Worm (Caenorhabditis elegans) whole organism, L4 larva: ENCODE data around the gene C16D9.1.

ENCODE experiments used
- F37D6.2 ChIP-seq: sonication (generic microtip); optimal IDR thresholded peaks from 2 replicates; lab custom pipeline; 2016; ENCODE audit warnings: mild to moderate bottlenecking, missing genetic modification characterization, missing compliant biosample characterization
- F44E2.7 ChIP-seq: fragments of 200-800 bp; sonication (Bioruptor generic); IDR thresholded peaks from 2 replicates; pipeline ENCODE4 v2.1.2; 2022; ENCODE audit warnings: missing genetic modification characterization, missing compliant biosample characterization
- T20F7.1 ChIP-seq: fragments of 200-800 bp; sonication (Bioruptor generic); optimal IDR thresholded peaks from 2 replicates; lab custom pipeline; 2018; ENCODE audit warnings: mild to moderate bottlenecking, missing genetic modification characterization, missing compliant biosample characterization
- Y48G9A.11 ChIP-seq: fragments of 200-800 bp; sonication (Bioruptor generic); IDR thresholded peaks from 2 replicates; pipeline ENCODE4 v1.3.6; 2022; ENCODE audit warnings: missing genetic modification reagents, missing genetic modification characterization, missing compliant biosample characterization
- ZK337.2 ChIP-seq: fragments of 200-800 bp; sonication (Bioruptor generic); IDR thresholded peaks from 2 replicates; pipeline ENCODE4 v1.3.6; 2022; ENCODE audit warnings: missing genetic modification reagents, missing genetic modification characterization, missing compliant biosample characterization
- aha-1 ChIP-seq: fragments of 150-350 bp; peaks from one replicate; lab custom pipeline; 2014; ENCODE audit warnings: missing biosample characterization, missing genetic modification characterization
- aly-2 ChIP-seq: sonication (generic microtip); optimal IDR thresholded peaks from 2 replicates; lab custom pipeline; 2018; ENCODE audit warnings: missing biosample characterization, missing genetic modification characterization
- ama-1 ChIP-seq: fragments of 150-350 bp; optimal IDR thresholded peaks from 2 replicates; lab custom pipeline; 2014; ENCODE audit warnings: inconsistent platforms, mixed read lengths
- attf-4 ChIP-seq: sonication (generic microtip); optimal IDR thresholded peaks from 3 replicates; lab custom pipeline; 2017; ENCODE audit warnings: missing biosample characterization, missing genetic modification characterization
- ceh-44 ChIP-seq: fragments of 200-800 bp; sonication (Bioruptor generic); IDR thresholded peaks from 2 replicates; pipeline ENCODE4 v1.3.6; 2022; ENCODE audit warnings: missing genetic modification reagents, missing genetic modification characterization, missing compliant biosample characterization
- daf-16 ChIP-seq, 3 experiments: sonication (generic microtip); optimal IDR thresholded peaks; 2 replicates each; lab custom pipeline; 2016 to 2017; ENCODE audit warnings: missing genetic modification characterization in 3 of 3, missing genetic modification reagents in 3 of 3, mild to moderate bottlenecking in 2 of 3, missing compliant biosample characterization in 2 of 3, missing biosample characterization in 1 of 3, moderate library complexity in 1 of 3
- daf-19 ChIP-seq: fragments of 200-800 bp; sonication (Bioruptor generic); conservative IDR thresholded peaks from 2 replicates; pipeline ENCODE4 v1.3.6; 2022; ENCODE audit warnings: missing genetic modification characterization, missing compliant biosample characterization
- dmd-6 ChIP-seq: fragments of 200-800 bp; sonication (Bioruptor generic); IDR thresholded peaks from 2 replicates; pipeline ENCODE4 v1.3.6; 2022; ENCODE audit warnings: missing genetic modification reagents, missing genetic modification characterization, missing compliant biosample characterization
- dpl-1 ChIP-seq: fragments of 150-350 bp; optimal IDR thresholded peaks from 2 replicates; lab custom pipeline; 2014; ENCODE audit warnings: missing biosample characterization, missing genetic modification reagents, missing genetic modification characterization
- duxl-1 ChIP-seq: sonication (generic microtip); optimal IDR thresholded peaks from 2 replicates; lab custom pipeline; 2016; ENCODE audit warnings: mild to moderate bottlenecking, missing genetic modification characterization, moderate library complexity, missing compliant biosample characterization; ENCODE audit not compliant: poor library complexity
- dve-1 ChIP-seq: sonication (generic microtip); optimal IDR thresholded peaks from 2 replicates; lab custom pipeline; 2017; ENCODE audit warnings: antibody characterized with exemption, mild to moderate bottlenecking, missing genetic modification characterization, missing compliant biosample characterization; ENCODE audit not compliant: insufficient read depth
- egl-43 ChIP-seq: fragments of 200-800 bp; sonication (Bioruptor generic); IDR thresholded peaks from 2 replicates; pipeline ENCODE4 v1.3.6; 2022; ENCODE audit warnings: missing genetic modification reagents, missing genetic modification characterization, missing compliant biosample characterization
- hif-1 ChIP-seq, 2 experiments: sonication (generic microtip); optimal IDR thresholded peaks; 2 replicates each; lab custom pipeline; 2016 to 2017; ENCODE audit warnings: missing compliant biosample characterization in 2 of 2, missing genetic modification characterization in 2 of 2, missing genetic modification reagents in 2 of 2, missing genotype in 2 of 2, mild to moderate bottlenecking in 1 of 2
- hlh-30 ChIP-seq: sonication (generic microtip); optimal IDR thresholded peaks from 2 replicates; lab custom pipeline; 2017; ENCODE audit warnings: antibody characterized with exemption, mild to moderate bottlenecking, missing genetic modification characterization, missing compliant biosample characterization; ENCODE audit not compliant: insufficient read depth
- lin-13 ChIP-seq: fragments of 150-350 bp; optimal IDR thresholded peaks from 2 replicates; lab custom pipeline; 2014; ENCODE audit warnings: missing biosample characterization, missing genetic modification reagents, missing genetic modification characterization
- lin-15B ChIP-seq: fragments of 150-350 bp; sonication (generic microtip); optimal IDR thresholded peaks from 3 replicates; lab custom pipeline; 2014; ENCODE audit warnings: missing biosample characterization, missing genetic modification characterization
- lsy-2 ChIP-seq, 2 experiments: fragments of 150-350 bp in 1 of 2; sonication (generic microtip) in 1 of 2; optimal IDR thresholded peaks; 2 replicates each; lab custom pipeline; 2014 to 2017; ENCODE audit warnings: missing biosample characterization in 2 of 2, missing genetic modification characterization in 2 of 2
- mdl-1 ChIP-seq, 2 experiments: fragments of 150-350 bp in 1 of 2; sonication (generic microtip) in 1 of 2; optimal IDR thresholded peaks; 2 replicates each; lab custom pipeline; 2014 to 2017; ENCODE audit warnings: missing biosample characterization in 2 of 2, missing genetic modification characterization in 2 of 2
- mep-1 ChIP-seq: fragments of 150-350 bp; sonication (generic microtip); optimal IDR thresholded peaks from 3 replicates; lab custom pipeline; 2014; ENCODE audit warnings: missing biosample characterization, missing genetic modification characterization
- mes-2 ChIP-seq: sonication (generic microtip); optimal IDR thresholded peaks from 2 replicates; lab custom pipeline; 2016; ENCODE audit warnings: missing genotype, mild to moderate bottlenecking, missing genetic modification characterization, missing compliant biosample characterization; ENCODE audit not compliant: poor library complexity, severe bottlenecking
- nhr-10 ChIP-seq: fragments of 150-350 bp; optimal IDR thresholded peaks from 2 replicates; lab custom pipeline; 2014; ENCODE audit warnings: missing biosample characterization, missing genetic modification characterization
- nhr-102 ChIP-seq: sonication (generic microtip); optimal IDR thresholded peaks from 2 replicates; lab custom pipeline; 2016; ENCODE audit warnings: mild to moderate bottlenecking, missing genetic modification characterization, moderate library complexity, missing compliant biosample characterization
- nhr-111 ChIP-seq: fragments of 200-800 bp; sonication (Bioruptor generic); optimal IDR thresholded peaks from 2 replicates; lab custom pipeline; 2018; ENCODE audit warnings: mild to moderate bottlenecking, missing genetic modification characterization, missing compliant biosample characterization
- nhr-28 ChIP-seq: fragments of 150-350 bp; optimal IDR thresholded peaks from 2 replicates; lab custom pipeline; 2014; ENCODE audit warnings: missing biosample characterization, missing genetic modification characterization
- nhr-48 ChIP-seq: sonication (generic microtip); optimal IDR thresholded peaks from 2 replicates; lab custom pipeline; 2016; ENCODE audit warnings: mild to moderate bottlenecking, missing genetic modification characterization, missing compliant biosample characterization
- nhr-77 ChIP-seq: fragments of 150-350 bp; optimal IDR thresholded peaks from 2 replicates; lab custom pipeline; 2014; ENCODE audit warnings: missing biosample characterization, missing genetic modification characterization
- pha-4 ChIP-seq, 2 experiments: fragments of 150-350 bp in 1 of 2; fragments of 200-800 bp in 1 of 2; sonication (Bioruptor generic) in 1 of 2; IDR thresholded peaks in 1 of 2; optimal IDR thresholded peaks in 1 of 2; 2 replicates each; pipeline versions ENCODE4 v1.3.6 to Lab custom; 2014 to 2022; ENCODE audit warnings: missing genetic modification characterization in 2 of 2, missing genetic modification reagents in 2 of 2, missing biosample characterization in 1 of 2, missing compliant biosample characterization in 1 of 2
- php-3 ChIP-seq: fragments of 200-800 bp; sonication (Bioruptor generic); IDR thresholded peaks from 2 replicates; pipeline ENCODE4 v1.3.6; 2022; ENCODE audit warnings: missing genetic modification reagents, missing genetic modification characterization, missing compliant biosample characterization
- rbr-2 ChIP-seq: sonication (generic microtip); optimal IDR thresholded peaks from 2 replicates; lab custom pipeline; 2016; ENCODE audit warnings: missing genotype, missing genetic modification characterization, missing compliant biosample characterization
- saeg-2 ChIP-seq: fragments of 200-800 bp; sonication (Bioruptor generic); IDR thresholded peaks from 2 replicates; pipeline ENCODE4 v1.3.6; 2022; ENCODE audit warnings: missing genetic modification reagents, missing genetic modification characterization, missing compliant biosample characterization
- sdz-12 ChIP-seq: fragments of 200-800 bp; sonication (Bioruptor generic); optimal IDR thresholded peaks from 2 replicates; lab custom pipeline; 2018; ENCODE audit warnings: mild to moderate bottlenecking, missing genetic modification characterization, missing compliant biosample characterization
- snpc-1.2 ChIP-seq: fragments of 200-800 bp; sonication (Bioruptor generic); IDR thresholded peaks from 2 replicates; pipeline ENCODE4 v1.3.6; 2022; ENCODE audit warnings: missing genetic modification reagents, missing genetic modification characterization, missing compliant biosample characterization
- spr-3 ChIP-seq: fragments of 200-800 bp; sonication (Bioruptor generic); optimal IDR thresholded peaks from 2 replicates; lab custom pipeline; 2018; ENCODE audit warnings: mild to moderate bottlenecking, missing genetic modification characterization, missing compliant biosample characterization
- zag-1 ChIP-seq: fragments of 150-350 bp; optimal IDR thresholded peaks from 2 replicates; lab custom pipeline; 2014; ENCODE audit warnings: missing biosample characterization, missing genetic modification characterization
- zfp-3 ChIP-seq: fragments of 200-800 bp; sonication (Bioruptor generic); conservative IDR thresholded peaks from 2 replicates; pipeline ENCODE4 v1.3.6; 2022; ENCODE audit warnings: missing genetic modification reagents, missing genetic modification characterization, missing compliant biosample characterization
- zip-11 ChIP-seq: fragments of 200-800 bp; sonication (Bioruptor generic); IDR thresholded peaks from 2 replicates; pipeline ENCODE4 v1.3.6; 2022; ENCODE audit warnings: missing genetic modification characterization, missing compliant biosample characterization

The C16D9.1 gene

DNA sequence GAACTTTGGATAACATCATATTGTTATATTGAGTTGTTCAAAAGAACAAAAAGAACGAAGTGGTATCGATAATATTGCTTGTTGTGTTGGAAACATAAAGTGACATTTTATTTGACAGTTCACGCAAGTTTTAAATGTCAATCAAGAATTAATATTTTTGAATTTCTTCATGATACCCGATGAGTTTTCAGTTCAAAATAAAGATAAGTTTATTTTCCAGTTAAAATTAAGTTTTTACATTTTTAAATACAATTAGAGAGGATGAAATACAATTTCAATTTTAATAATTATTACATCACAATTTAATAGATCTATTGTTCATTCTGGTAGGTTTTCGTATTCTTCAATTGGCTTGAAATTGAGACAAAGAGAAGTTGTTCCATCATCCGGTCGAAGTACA, 38.4 kb downstream of the C16D9.1 start, which contains the start of gene W02D7.4:
TSS of gene W02D7.4 (minus strand) at position 101 of the 400 bp plus-strand sequence.
- no peak for TF ChIP-seq nhr-111
- TF ChIP-seq dmd-6 (GFP tag; lab: Robert Waterston, UW) = peak; percentile 32; the same call in 1 of the 2 replicates

DNA sequence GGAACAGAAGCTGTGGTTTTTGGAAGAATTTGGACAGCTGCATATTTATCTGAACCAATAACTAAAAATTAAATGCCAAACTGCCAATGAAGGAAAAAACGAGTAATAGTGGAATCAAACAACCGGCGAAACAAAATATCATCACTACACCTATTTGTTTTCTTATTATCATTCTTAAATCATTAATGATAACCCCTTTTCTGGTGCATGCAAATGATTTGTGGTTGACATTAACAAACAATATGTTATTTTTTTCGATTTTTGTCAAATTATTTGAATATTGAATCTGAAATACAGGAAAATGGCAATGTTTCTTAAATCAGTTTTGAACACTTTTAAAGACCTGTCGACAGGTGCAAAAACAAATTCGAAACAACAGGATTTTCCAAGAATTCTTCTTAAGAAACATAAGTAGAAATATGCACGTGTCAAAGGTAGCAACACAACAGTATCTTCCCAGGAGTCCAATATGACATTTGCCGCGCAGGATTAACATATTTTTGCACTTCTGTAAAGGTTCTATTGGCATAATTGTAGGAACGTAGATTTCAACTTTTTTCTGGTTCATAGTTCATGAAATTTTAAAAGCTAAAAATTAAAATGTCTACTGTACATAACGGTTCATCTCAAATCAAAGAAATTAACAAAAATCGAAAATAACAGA, 40.2 kb downstream of the C16D9.1 start, which contains the start of gene W02D7.5:
TSS of gene W02D7.5 (minus strand) at position 51 of the 664 bp plus-strand sequence.
- TF ChIP-seq sdz-12 (GFP tag; lab: Kevin White, UChicago) (no peak), aha-1 (tag; lab: Kevin White, UChicago) (no peak), spr-3 (GFP tag; lab: Kevin White, UChicago) (no peak), daf-19 (no peak), zip-11 (no peak), F37D6.2 (no peak), nhr-77 (no peak), aly-2 (tag; lab: Kevin White, UChicago) (no peak), ZK337.2 (GFP tag; lab: Robert Waterston, UW) (no peak), zfp-3 (no peak), lin-15B (tag; lab: Kevin White, UChicago) (no peak), nhr-48 (no peak), mep-1 (tag; lab: Kevin White, UChicago) (no peak), Y48G9A.11 (no peak), php-3 (no peak), hif-1 (tag; optimal IDR thresholded peaks at IDR 0.05; lab: Kevin White, UChicago) (no peak)

DNA sequence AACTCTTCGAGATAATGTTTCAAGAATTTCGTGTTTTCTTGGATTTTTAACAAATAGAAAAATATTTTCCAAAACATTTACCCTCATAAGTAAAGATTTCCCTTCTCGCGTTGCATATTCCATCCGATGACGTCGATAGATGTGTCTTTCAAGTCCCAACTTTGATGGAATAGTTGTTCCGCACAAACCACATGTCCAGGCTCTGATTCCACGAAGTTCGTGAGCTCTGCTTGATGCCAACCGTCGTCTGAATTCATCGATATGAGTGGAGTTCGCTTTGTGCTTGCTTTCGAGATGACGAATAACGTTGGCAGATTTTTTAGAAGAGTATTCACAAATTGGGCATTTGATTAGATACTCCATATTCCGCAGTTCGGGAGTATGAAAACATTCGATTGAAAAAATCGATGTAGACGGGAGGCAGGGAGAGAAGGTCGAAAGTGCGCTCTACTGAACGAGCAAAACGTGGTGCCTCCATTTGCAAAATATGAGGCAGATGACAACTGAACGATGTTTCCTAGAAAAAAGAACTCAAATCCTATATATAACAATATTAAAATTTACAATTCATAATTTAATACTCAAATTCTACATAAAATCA, 41.9 kb downstream of the C16D9.1 start, which contains the start of gene W02D7.6:
TSS of gene W02D7.6 (minus strand) at position 573 of the 601 bp plus-strand sequence.
- TF ChIP-seq saeg-2 (GFP tag; lab: Robert Waterston, UW) = no peak
- peak in 1 of 2 experiments; percentile 10 for TF ChIP-seq daf-16 (GFP tag; optimal IDR thresholded peaks at IDR 0.05; lab: Kevin White, UChicago)
- no peak for TF ChIP-seq daf-16 (tag; optimal IDR thresholded peaks at IDR 0.05; lab: Kevin White, UChicago)
- TF ChIP-seq nhr-48 = no peak
- TF ChIP-seq zag-1 = no peak
- no peak for TF ChIP-seq snpc-1.2
- peak; percentile 31 for TF ChIP-seq dpl-1 (GFP tag; lab: Kevin White, UChicago)
- peak; percentile 7 for TF ChIP-seq nhr-111
- peak; percentile 75 for TF ChIP-seq T20F7.1 (GFP tag; lab: Kevin White, UChicago)
- TF ChIP-seq egl-43 = no peak
- TF ChIP-seq rbr-2 = no peak
- TF ChIP-seq lin-13 (GFP tag; lab: Kevin White, UChicago) = no peak
- peak; percentile 20 for TF ChIP-seq dve-1 (tag; lab: Kevin White, UChicago)
- no peak for TF ChIP-seq ceh-44
- TF ChIP-seq nhr-10 (tag; lab: Kevin White, UChicago) = no peak
- peak in 1 of 2 experiments; percentile 30 for TF ChIP-seq lsy-2 (tag; optimal IDR thresholded peaks at IDR 0.05; lab: Kevin White, UChicago)
- 0 out of 2 replicates have a peak, but pooled peaks have one; percentile 20 for TF ChIP-seq F44E2.7 (GFP tag; lab: Robert Waterston, UW)
- TF ChIP-seq ama-1 (lab: Kevin White, UChicago) = peak; percentile 80
- TF ChIP-seq mdl-1 (tag; optimal IDR thresholded peaks at IDR 0.05; lab: Kevin White, UChicago) = peak in 1 of 2 experiments; percentile 17
- no peak for TF ChIP-seq attf-4 (tag; lab: Kevin White, UChicago)
- TF ChIP-seq duxl-1 (tag; lab: Kevin White, UChicago) = peak; percentile 44
- no peak; the same call in 1 of the 2 replicates for TF ChIP-seq pha-4 (GFP tag; IDR thresholded peaks at IDR 0.05; lab: Robert Waterston, UW)
- no peak for TF ChIP-seq pha-4 (tag; optimal IDR thresholded peaks at IDR 0.05; lab: Kevin White, UChicago)
- TF ChIP-seq nhr-28 = no peak
- peak; percentile 35 for TF ChIP-seq hlh-30 (tag; lab: Kevin White, UChicago)
- TF ChIP-seq nhr-102 = peak; percentile 26
- TF ChIP-seq mes-2 (tag; lab: Kevin White, UChicago) = peak; percentile 48
